Worm (Caenorhabditis elegans) whole organism, young adult: Measurements from ENCODE around the gene sto-1.

Source experiments
- B0336.3 ChIP-seq: fragments of 200-800 bp; sonication (Bioruptor generic); IDR thresholded peaks from 2 replicates; pipeline ENCODE4 v1.3.6; 2022; ENCODE audit warnings: missing genetic modification characterization, missing compliant biosample characterization
- F33H1.4 ChIP-seq: fragments of 200-800 bp; sonication (Bioruptor generic); IDR thresholded peaks from 2 replicates; pipeline ENCODE4 v1.3.6; 2022; ENCODE audit warnings: missing genetic modification reagents, missing genetic modification characterization, missing compliant biosample characterization
- F49E8.2 ChIP-seq: sonication (generic microtip); optimal IDR thresholded peaks from 3 replicates; lab custom pipeline; 2017; ENCODE audit warnings: missing genetic modification characterization, mild to moderate bottlenecking, missing compliant biosample characterization, antibody characterized with exemption, moderate library complexity; ENCODE audit not compliant: insufficient read depth
- F57A8.1 ChIP-seq: fragments of 200-800 bp; sonication (Bioruptor generic); optimal IDR thresholded peaks from 2 replicates; lab custom pipeline; 2018; ENCODE audit warnings: mild to moderate bottlenecking, missing genetic modification characterization, moderate library complexity, missing compliant biosample characterization
- Y53G8AR.9 ChIP-seq: fragments of 200-800 bp; sonication (Bioruptor generic); conservative IDR thresholded peaks from 2 replicates; pipeline ENCODE4 v1.3.6; 2022; ENCODE audit warnings: missing genetic modification reagents, missing genetic modification characterization, missing compliant biosample characterization
- ama-1 ChIP-seq, 3 experiments: fragments of 150-350 bp in 1 of 3; sonication (generic microtip) in 2 of 3; optimal IDR thresholded peaks; 2 replicates each; lab custom pipeline; 2014 to 2018; ENCODE audit warnings: missing biosample characterization in 2 of 3, missing genetic modification characterization in 2 of 3, missing genetic modification reagents in 2 of 3
- aptf-2 ChIP-seq: fragments of 200-800 bp; sonication (Bioruptor generic); conservative IDR thresholded peaks from 2 replicates; pipeline ENCODE4 v1.3.6; 2022; ENCODE audit warnings: missing genetic modification reagents, missing genetic modification characterization, missing compliant biosample characterization
- athp-1 ChIP-seq: sonication (generic microtip); optimal IDR thresholded peaks from 2 replicates; lab custom pipeline; 2017; ENCODE audit warnings: mild to moderate bottlenecking, missing genetic modification characterization, missing compliant biosample characterization
- bed-2 ChIP-seq: fragments of 200-800 bp; sonication (Bioruptor generic); IDR thresholded peaks from 2 replicates; pipeline ENCODE4 v1.3.6; 2022; ENCODE audit warnings: missing genetic modification reagents, missing genetic modification characterization, missing compliant biosample characterization
- ceh-100 ChIP-seq: fragments of 200-800 bp; sonication (Bioruptor generic); IDR thresholded peaks from 2 replicates; pipeline ENCODE4 v1.3.6; 2022; ENCODE audit warnings: missing genetic modification reagents, missing genetic modification characterization, missing compliant biosample characterization
- ceh-58 ChIP-seq: fragments of 200-800 bp; sonication (Bioruptor generic); IDR thresholded peaks from 2 replicates; pipeline ENCODE4 v1.3.6; 2022; ENCODE audit warnings: missing genetic modification characterization, missing compliant biosample characterization
- dpl-1 ChIP-seq: fragments of 150-350 bp; optimal IDR thresholded peaks from 2 replicates; lab custom pipeline; 2014; ENCODE audit warnings: missing biosample characterization, missing genetic modification reagents, missing genetic modification characterization
- egrh-3 ChIP-seq: fragments of 200-800 bp; sonication (Bioruptor generic); IDR thresholded peaks from 2 replicates; pipeline ENCODE4 v1.3.6; 2022; ENCODE audit warnings: missing genetic modification reagents, missing genetic modification characterization, missing compliant biosample characterization
- ekl-4 ChIP-seq: fragments of 200-800 bp; sonication (Bioruptor generic); IDR thresholded peaks from 2 replicates; pipeline ENCODE4 v1.3.6; 2022; ENCODE audit warnings: missing genetic modification reagents, missing genetic modification characterization, missing compliant biosample characterization
- hmg-1.2 ChIP-seq: fragments of 200-800 bp; sonication (Bioruptor generic); IDR thresholded peaks from 2 replicates; pipeline ENCODE4 v1.3.6; 2022; ENCODE audit warnings: missing genetic modification reagents, missing genetic modification characterization, missing compliant biosample characterization
- let-526 ChIP-seq: fragments of 200-800 bp; sonication (Bioruptor generic); IDR thresholded peaks from 2 replicates; pipeline ENCODE4 v1.3.6; 2022; ENCODE audit warnings: missing genetic modification reagents, missing genetic modification characterization, missing compliant biosample characterization
- lsl-1 ChIP-seq: fragments of 200-800 bp; sonication (Bioruptor generic); optimal IDR thresholded peaks from 2 replicates; lab custom pipeline; 2018; ENCODE audit warnings: mild to moderate bottlenecking, missing genetic modification characterization, moderate library complexity, missing compliant biosample characterization
- madf-3 ChIP-seq: fragments of 200-800 bp; sonication (Bioruptor generic); IDR thresholded peaks from 2 replicates; pipeline ENCODE4 v1.3.6; 2022; ENCODE audit warnings: missing genetic modification reagents, missing genetic modification characterization, missing compliant biosample characterization
- nfya-1 ChIP-seq: sonication (generic microtip); optimal IDR thresholded peaks from 2 replicates; lab custom pipeline; 2017; ENCODE audit warnings: antibody characterized with exemption, missing compliant biosample characterization, missing genetic modification characterization, borderline replicate concordance; ENCODE audit not compliant: insufficient read depth
- nhr-90 ChIP-seq: sonication (generic microtip); optimal IDR thresholded peaks from 2 replicates; lab custom pipeline; 2016; ENCODE audit warnings: missing genotype, mild to moderate bottlenecking, missing genetic modification characterization, missing compliant biosample characterization
- sdz-38 ChIP-seq: sonication (generic microtip); optimal IDR thresholded peaks from 2 replicates; lab custom pipeline; 2016; ENCODE audit warnings: missing genotype, missing genetic modification characterization, missing compliant biosample characterization
- sea-2 ChIP-seq: fragments of 200-800 bp; sonication (Bioruptor generic); IDR thresholded peaks from 2 replicates; pipeline ENCODE4 v1.3.6; 2022; ENCODE audit warnings: missing genetic modification characterization, missing compliant biosample characterization
- snpc-1.3 ChIP-seq: sonication (generic microtip); optimal IDR thresholded peaks from 2 replicates; lab custom pipeline; 2017; ENCODE audit warnings: missing genetic modification characterization, mild to moderate bottlenecking, missing compliant biosample characterization, antibody characterized with exemption, moderate library complexity, missing genotype, missing genetic modification reagents; ENCODE audit not compliant: insufficient read depth
- snpc-4 ChIP-seq, 5 experiments: fragments of 150-350 bp in 1 of 5; sonication (generic microtip) in 4 of 5; optimal IDR thresholded peaks; 2 replicates each; lab custom pipeline; 2014 to 2018; ENCODE audit warnings: missing genetic modification characterization in 5 of 5, missing biosample characterization in 3 of 5, antibody characterized with exemption in 2 of 5, mild to moderate bottlenecking in 2 of 5, missing compliant biosample characterization in 2 of 5, missing genotype in 2 of 5, moderate library complexity in 2 of 5, missing genetic modification reagents in 1 of 5
- sptf-2 ChIP-seq: fragments of 200-800 bp; sonication (Bioruptor generic); optimal IDR thresholded peaks from 2 replicates; lab custom pipeline; 2018; ENCODE audit warnings: mild to moderate bottlenecking, missing genetic modification characterization, missing compliant biosample characterization
- tlf-1 ChIP-seq: fragments of 200-800 bp; sonication (Bioruptor generic); optimal IDR thresholded peaks from 2 replicates; lab custom pipeline; 2018; ENCODE audit warnings: mild to moderate bottlenecking, missing genetic modification characterization, missing compliant biosample characterization
- zfh-2 ChIP-seq: fragments of 200-800 bp; sonication (Bioruptor generic); conservative IDR thresholded peaks from 2 replicates; pipeline ENCODE4 v1.3.6; 2022; ENCODE audit warnings: missing genetic modification reagents, missing genetic modification characterization, missing compliant biosample characterization
- ztf-18 ChIP-seq: sonication (generic microtip); optimal IDR thresholded peaks from 2 replicates; lab custom pipeline; 2016; ENCODE audit warnings: missing genotype, mild to moderate bottlenecking, missing genetic modification characterization, missing compliant biosample characterization
- ztf-22 ChIP-seq: fragments of 200-800 bp; sonication (Bioruptor generic); optimal IDR thresholded peaks from 2 replicates; lab custom pipeline; 2018; ENCODE audit warnings: mild to moderate bottlenecking, missing genetic modification characterization, moderate library complexity, missing compliant biosample characterization

sto-1 gene

ce11 chrX:7525271-7525670 is 37.4 kb upstream of the sto-1 start, which contains the start of gene F46C8.3 (continued):
- TF ChIP-seq sptf-2 (GFP tag; lab: Kevin White, UChicago), result no peak
- no peak for TF ChIP-seq ceh-100 (GFP tag; lab: Robert Waterston, UW)
- TF ChIP-seq tlf-1 (GFP tag; lab: Kevin White, UChicago), result no peak
- TF ChIP-seq, all 124 proteins: peak for 0

ce11 chrX:7532632-7533031 is 30.0 kb upstream of the sto-1 start, which contains the start of gene ceh-14:
TSS of gene ceh-14 (minus strand) at chrX:7532732.
- TF ChIP-seq athp-1 (tag; lab: Kevin White, UChicago), result no peak
- TF ChIP-seq madf-3 (GFP tag; lab: Robert Waterston, UW), result no peak
- TF ChIP-seq Y53G8AR.9, result no peak
- no peak for TF ChIP-seq hmg-1.2 (GFP tag; lab: Robert Waterston, UW)
- TF ChIP-seq lsl-1 (GFP tag; lab: Kevin White, UChicago), result no peak

ce11 chrX:7534454-7534853 is 28.2 kb upstream of the sto-1 start:
- TF ChIP-seq zfh-2, result 0 out of 2 replicates have a peak, but pooled peaks have one; percentile 23
- no peak for TF ChIP-seq ceh-58 (GFP tag; lab: Robert Waterston, UW)
- no peak for TF ChIP-seq snpc-1.3 (tag; lab: Kevin White, UChicago)
- no peak for TF ChIP-seq aptf-2 (GFP tag; lab: Robert Waterston, UW)
- no peak for TF ChIP-seq hmg-1.2 (GFP tag; lab: Robert Waterston, UW)

ce11 chrX:7536869-7537268 is 25.8 kb upstream of the sto-1 start:
- peak; percentile 82 for TF ChIP-seq zfh-2
- TF ChIP-seq nfya-1 (tag; lab: Kevin White, UChicago), result no peak
- TF ChIP-seq egrh-3 (GFP tag; lab: Robert Waterston, UW), result 0 out of 2 replicates have a peak, but pooled peaks have one; percentile 2

ce11 chrX:7537742-7538268 is 24.8 kb upstream of the sto-1 start, which contains the start of gene dpy-7:
TSS of gene dpy-7 (minus strand) at chrX:7537792.
- TF ChIP-seq F33H1.4 (GFP tag; lab: Robert Waterston, UW), result no peak
- no peak for TF ChIP-seq dpl-1 (GFP tag; lab: Kevin White, UChicago)
- no peak for TF ChIP-seq ztf-22 (GFP tag; lab: Kevin White, UChicago)

- TF ChIP-seq ekl-4 (GFP tag; lab: Robert Waterston, UW), result no peak
- TF ChIP-seq athp-1 (tag; lab: Kevin White, UChicago), result no peak
- no peak for TF ChIP-seq ztf-18 (tag; lab: Kevin White, UChicago)
- no peak for TF ChIP-seq let-526 (GFP tag; lab: Robert Waterston, UW)
- no peak for TF ChIP-seq F57A8.1 (GFP tag; lab: Kevin White, UChicago)
- TF ChIP-seq sdz-38, result no peak
- no peak for TF ChIP-seq B0336.3 (GFP tag; lab: Robert Waterston, UW)
- TF ChIP-seq ama-1 (optimal IDR thresholded peaks at IDR 0.05; lab: Kevin White, UChicago), result no peak
- TF ChIP-seq ama-1 (GFP tag; optimal IDR thresholded peaks at IDR 0.05; lab: Kevin White, UChicago), result no peak
- TF ChIP-seq zfh-2, result no peak
- TF ChIP-seq bed-2 (GFP tag; lab: Robert Waterston, UW), result no peak
- TF ChIP-seq egrh-3 (GFP tag; lab: Robert Waterston, UW), result no peak
- TF ChIP-seq nhr-90, result no peak
- no peak for TF ChIP-seq F49E8.2
- TF ChIP-seq snpc-4 (GFP tag; optimal IDR thresholded peaks at IDR 0.05; lab: Kevin White, UChicago), result no peak
- TF ChIP-seq snpc-4 (tag; optimal IDR thresholded peaks at IDR 0.05; lab: Kevin White, UChicago), result no peak
- no peak for TF ChIP-seq tlf-1 (GFP tag; lab: Kevin White, UChicago)
- TF ChIP-seq sptf-2 (GFP tag; lab: Kevin White, UChicago), result no peak
- no peak for TF ChIP-seq dpl-1 (GFP tag; lab: Kevin White, UChicago)
- no peak for TF ChIP-seq sea-2
- TF ChIP-seq, all 124 proteins: peak for 0
These were observed 22.6 kb upstream of the sto-1 start, which contains the start of gene glb-16 for ce11 chrX:7540033-7540432. TSS of gene glb-16 (minus strand) at chrX:7540133.
